Fruit fly (Drosophila melanogaster): Measurements from ENCODE around the gene GatC.

Gene GatC

dm6 chr2L:13842078-13842477 is 9.2 kb upstream of the GatC start (continued):
- no peak for TF ChIP-seq Stat92E (GFP tag; optimal IDR thresholded peaks at IDR 0.05)
- no peak for TF ChIP-seq so (GFP tag; IDR thresholded peaks at IDR 0.05)
- TF ChIP-seq CG2712 (tag; optimal IDR thresholded peaks at IDR 0.05) = peak; percentile 20
- TF ChIP-seq CG6683 (GFP tag; optimal IDR thresholded peaks at IDR 0.05) = no peak
- TF ChIP-seq klu (GFP tag; IDR thresholded peaks at IDR 0.05) = no peak
- no peak for TF ChIP-seq CG3407 (GFP tag; optimal IDR thresholded peaks at IDR 0.05)
- TF ChIP-seq CG4328 (GFP tag; optimal IDR thresholded peaks at IDR 0.05) = no peak
- no peak for TF ChIP-seq Neu2 (GFP tag; optimal IDR thresholded peaks at IDR 0.05; ENCODE audit: borderline replicate concordance)
- no peak for TF ChIP-seq wor (GFP tag; IDR thresholded peaks at IDR 0.05)
- TF ChIP-seq chm (GFP tag; IDR thresholded peaks at IDR 0.05) = no peak
- TF ChIP-seq h (optimal IDR thresholded peaks at IDR 0.05) = no peak
- no peak for TF ChIP-seq Myb (GFP tag; optimal IDR thresholded peaks at IDR 0.05)
- TF ChIP-seq Atf6 (GFP tag; IDR thresholded peaks at IDR 0.05) = no peak
- TF ChIP-seq MTF-1 (GFP tag; optimal IDR thresholded peaks at IDR 0.05; ENCODE audit: borderline replicate concordance) = no peak
- no peak for TF ChIP-seq CG1792 (GFP tag; optimal IDR thresholded peaks at IDR 0.05)
- TF ChIP-seq knrl (GFP tag; IDR thresholded peaks at IDR 0.05; ENCODE audit: partially characterized antibody) = peak; percentile 59; the same call in 2 of the 3 replicates
- TF ChIP-seq ftz-f1 (GFP tag; optimal IDR thresholded peaks at IDR 0.05) = no peak
- no peak for TF ChIP-seq sens-2 (GFP tag; IDR thresholded peaks at IDR 0.05)
- no peak for TF ChIP-seq pnt (GFP tag; optimal IDR thresholded peaks at IDR 0.05)
- no peak for TF ChIP-seq B-H1 (GFP tag; IDR thresholded peaks at IDR 0.05)
- TF ChIP-seq CG14710 (tag; optimal IDR thresholded peaks at IDR 0.05) = peak; percentile 12
- TF ChIP-seq vvl (GFP tag; IDR thresholded peaks at IDR 0.05) = no peak
- TF ChIP-seq Bgb (GFP tag; IDR thresholded peaks at IDR 0.05; ENCODE audit: partially characterized antibody) = 0 out of 2 replicates have a peak, but pooled peaks have one; percentile 17
- peak; percentile 72; the same call in 2 of the 3 replicates for TF ChIP-seq CG2199 (GFP tag; IDR thresholded peaks at IDR 0.05)
- TF ChIP-seq CTCF (GFP tag; optimal IDR thresholded peaks at IDR 0.05) = peak; percentile 86
- no peak for TF ChIP-seq HmgZ (tag; optimal IDR thresholded peaks at IDR 0.05)
- TF ChIP-seq CG18764 (GFP tag; optimal IDR thresholded peaks at IDR 0.05) = no peak
- no peak for TF ChIP-seq CG12071 (GFP tag; optimal IDR thresholded peaks at IDR 0.05)
- TF ChIP-seq tup (GFP tag; optimal IDR thresholded peaks at IDR 0.05) = no peak
- no peak for TF ChIP-seq CG30020 (tag; optimal IDR thresholded peaks at IDR 0.05)

- 0 out of 2 replicates have a peak, but pooled peaks have one; percentile 12 for TF ChIP-seq Atf6 (GFP tag; IDR thresholded peaks at IDR 0.05)
- TF ChIP-seq cwo (GFP tag; optimal IDR thresholded peaks at IDR 0.05) = peak; percentile 67
- no peak for TF ChIP-seq slbo (GFP tag; IDR thresholded peaks at IDR 0.05)
- peak; percentile 21 for TF ChIP-seq CG12769 (tag; optimal IDR thresholded peaks at IDR 0.05)
- TF ChIP-seq CG34376 (GFP tag; optimal IDR thresholded peaks at IDR 0.05) = peak; percentile 73
- TF ChIP-seq sug (tag; optimal IDR thresholded peaks at IDR 0.05) = peak; percentile 73
- no peak for TF ChIP-seq CG10979 (tag; optimal IDR thresholded peaks at IDR 0.05)
- TF ChIP-seq mirr (GFP tag; optimal IDR thresholded peaks at IDR 0.05) = peak; percentile 2
- TF ChIP-seq ind (GFP tag; optimal IDR thresholded peaks at IDR 0.05) = no peak
Measured at dm6 chr2L:13841508-13841907, 8.6 kb upstream of the GatC start, which contains the start of gene CG33307. Gene CG33307, minus strand, starts transcription at chr2L:13841520.

DNA sequence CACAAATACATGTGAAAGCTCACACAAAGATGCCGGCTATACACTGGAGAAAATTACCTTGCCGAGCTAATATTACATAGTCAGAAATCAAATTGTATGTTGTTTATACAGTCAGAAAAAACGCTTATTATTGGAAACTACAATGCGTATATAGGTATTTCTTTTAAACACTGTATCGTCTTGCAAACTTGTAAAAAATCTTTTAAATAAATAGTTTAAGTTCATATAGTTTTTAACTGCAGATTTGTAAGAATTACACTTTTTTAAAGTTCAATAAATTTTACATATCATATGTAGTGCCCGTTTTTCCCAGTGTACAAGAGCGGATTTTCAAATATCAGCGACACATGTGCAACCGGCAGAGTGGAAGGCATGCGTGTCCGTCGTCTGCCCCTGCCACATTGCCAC is 6.8 kb upstream of the GatC start:
- TF ChIP-seq amos (GFP tag; IDR thresholded peaks at IDR 0.05; ENCODE audit: partially characterized antibody) = no peak
- TF ChIP-seq CG16779 (GFP tag; IDR thresholded peaks at IDR 0.05) = no peak
- peak; percentile 40 for TF ChIP-seq gcm2 (GFP tag; optimal IDR thresholded peaks at IDR 0.05)
- peak; percentile 13 for TF ChIP-seq vfl (GFP tag; optimal IDR thresholded peaks at IDR 0.05)
- TF ChIP-seq sna (GFP tag; IDR thresholded peaks at IDR 0.05; ENCODE audit: partially characterized antibody) = no peak
- TF ChIP-seq her (GFP tag; optimal IDR thresholded peaks at IDR 0.05) = peak; percentile 53
- peak; percentile 46 for TF ChIP-seq CG2116 (GFP tag; optimal IDR thresholded peaks at IDR 0.05)
- TF ChIP-seq Adf1 (GFP tag; IDR thresholded peaks at IDR 0.05) = peak; percentile 42
- no peak for TF ChIP-seq p53 (GFP tag; optimal IDR thresholded peaks at IDR 0.05)
- peak; percentile 37; the same call in 1 of the 2 replicates for TF ChIP-seq CG17612 (GFP tag; IDR thresholded peaks at IDR 0.05)
- TF ChIP-seq trh (GFP tag; optimal IDR thresholded peaks at IDR 0.05) = peak; percentile 56
- no peak for TF ChIP-seq dan (GFP tag; IDR thresholded peaks at IDR 0.05)
- no peak for TF ChIP-seq CG7963 (GFP tag; IDR thresholded peaks at IDR 0.05; ENCODE audit: partially characterized antibody)
- TF ChIP-seq CG11456 (GFP tag; IDR thresholded peaks at IDR 0.05) = peak; percentile 63; the same call in 1 of the 3 replicates
